Fruit fly (Drosophila melanogaster) whole organism, embryonic: ENCODE measurements around the gene Drsl5.

Source experiments
- Atf6 ChIP-seq: fragments of 200-800 bp; sonication (Bioruptor generic); IDR thresholded peaks from 2 replicates; pipeline ENCODE4 v1.3.6; 2022; ENCODE audit warnings: missing biosample characterization, missing genetic modification characterization
- CG10462 ChIP-seq: fragments of 200-800 bp; sonication (Bioruptor generic); optimal IDR thresholded peaks from 2 replicates; lab custom pipeline; 2016; ENCODE audit warnings: missing biosample characterization, missing genetic modification characterization
- CG11085 ChIP-seq: fragments of 200-800 bp; sonication (Bioruptor generic); IDR thresholded peaks from 2 replicates; pipeline ENCODE4 v1.3.6; 2022; ENCODE audit warnings: missing biosample characterization, missing genetic modification characterization
- CG12769 ChIP-seq: fragments of 200-800 bp; sonication (Bioruptor generic); optimal IDR thresholded peaks from 2 replicates; lab custom pipeline; 2019; ENCODE audit warnings: missing biosample characterization, mild to moderate bottlenecking, missing genetic modification characterization, moderate library complexity
- CG14014 ChIP-seq: fragments of 200-800 bp; sonication (Bioruptor generic); IDR thresholded peaks from 2 replicates; pipeline ENCODE4 v1.3.6; 2022; ENCODE audit warnings: missing biosample characterization, missing genetic modification characterization
- CG14667 ChIP-seq: fragments of 200-800 bp; sonication (Bioruptor generic); IDR thresholded peaks from 2 replicates; pipeline ENCODE4 v1.3.6; 2022; ENCODE audit warnings: missing biosample characterization, missing genetic modification characterization
- CG1647 ChIP-seq: fragments of 200-800 bp; sonication (Bioruptor generic); optimal IDR thresholded peaks from 3 replicates; lab custom pipeline; 2016; ENCODE audit warnings: missing biosample characterization, missing genetic modification characterization
- CG17359 ChIP-seq: fragments of 200-800 bp; sonication (Bioruptor generic); optimal IDR thresholded peaks from 3 replicates; lab custom pipeline; 2018; ENCODE audit warnings: missing biosample characterization, mild to moderate bottlenecking, missing genetic modification characterization, moderate library complexity
- CG17385 ChIP-seq: fragments of 200-800 bp; sonication (Bioruptor generic); optimal IDR thresholded peaks from 3 replicates; lab custom pipeline; 2018; ENCODE audit warnings: missing biosample characterization, mild to moderate bottlenecking, missing genetic modification characterization
- CG1832 ChIP-seq: fragments of 200-800 bp; sonication (Bioruptor generic); optimal IDR thresholded peaks from 2 replicates; lab custom pipeline; 2017; ENCODE audit warnings: missing biosample characterization, mild to moderate bottlenecking, missing genetic modification characterization, inconsistent platforms
- CG18599 ChIP-seq: fragments of 200-800 bp; sonication (Bioruptor generic); optimal IDR thresholded peaks from 3 replicates; lab custom pipeline; 2017; ENCODE audit warnings: missing biosample characterization, missing genetic modification characterization, mild to moderate bottlenecking, moderate library complexity, missing genetic modification reagents
- CG18619 ChIP-seq: fragments of 200-800 bp; sonication (Bioruptor generic); optimal IDR thresholded peaks from 3 replicates; lab custom pipeline; 2017; ENCODE audit warnings: missing biosample characterization, mild to moderate bottlenecking, missing genetic modification characterization
- CG30403 ChIP-seq: fragments of 200-800 bp; sonication (Bioruptor generic); optimal IDR thresholded peaks from 3 replicates; lab custom pipeline; 2016; ENCODE audit warnings: missing biosample characterization, missing genetic modification characterization
- CG34224 ChIP-seq: fragments of 200-800 bp; sonication (Bioruptor generic); IDR thresholded peaks from 3 replicates; pipeline ENCODE4 v1.3.6; 2022; ENCODE audit warnings: missing biosample characterization, missing genetic modification characterization; ENCODE audit not compliant: partially characterized antibody
- CG3995 ChIP-seq: fragments of 200-800 bp; sonication (Bioruptor generic); optimal IDR thresholded peaks from 3 replicates; lab custom pipeline; 2016; ENCODE audit warnings: missing biosample characterization, missing genetic modification characterization
- CG4282 ChIP-seq: fragments of 200-800 bp; sonication (Bioruptor generic); optimal IDR thresholded peaks from 2 replicates; lab custom pipeline; 2016; ENCODE audit warnings: missing biosample characterization, missing genetic modification characterization
- CG7839 ChIP-seq: fragments of 200-800 bp; sonication (Bioruptor generic); optimal IDR thresholded peaks from 3 replicates; lab custom pipeline; 2018; ENCODE audit warnings: missing biosample characterization, mild to moderate bottlenecking, missing genetic modification characterization, moderate library complexity
- D19A ChIP-seq: fragments of 200-800 bp; optimal IDR thresholded peaks from 3 replicates; lab custom pipeline; 2019; ENCODE audit warnings: missing biosample characterization, mild to moderate bottlenecking, missing genetic modification characterization, moderate library complexity
- Dp ChIP-seq: fragments of 200-800 bp; sonication (Bioruptor generic); optimal IDR thresholded peaks from 2 replicates; lab custom pipeline; 2018; ENCODE audit warnings: missing biosample characterization, mild to moderate bottlenecking, missing genetic modification characterization, moderate library complexity
- HHEX ChIP-seq: fragments of 200-800 bp; sonication (Bioruptor generic); optimal IDR thresholded peaks from 3 replicates; lab custom pipeline; 2017; ENCODE audit warnings: missing biosample characterization, mild to moderate bottlenecking, missing genetic modification characterization, missing genetic modification reagents
- HLHmδ ChIP-seq: fragments of 200-800 bp; sonication (Bioruptor generic); optimal IDR thresholded peaks from 2 replicates; lab custom pipeline; 2018; ENCODE audit warnings: missing biosample characterization, mild to moderate bottlenecking, missing genetic modification characterization, moderate library complexity
- Hr78 ChIP-seq, 2 experiments: fragments of 200-800 bp in 1 of 2; fragments of >200 bp in 1 of 2; sonication (Bioruptor generic) in 1 of 2; optimal IDR thresholded peaks; 2 replicates each; lab custom pipeline; 2017 to 2019; ENCODE audit warnings: missing biosample characterization in 2 of 2, missing genetic modification characterization in 2 of 2, mild to moderate bottlenecking in 1 of 2, moderate library complexity in 1 of 2
- Kr ChIP-seq: fragments of 200-800 bp; sonication (Bioruptor generic); optimal IDR thresholded peaks from 2 replicates; lab custom pipeline; 2017; ENCODE audit warnings: missing biosample characterization, mild to moderate bottlenecking, missing genetic modification characterization
- Meics ChIP-seq: fragments of 200-800 bp; sonication (Bioruptor generic); optimal IDR thresholded peaks from 2 replicates; lab custom pipeline; 2017; ENCODE audit warnings: missing biosample characterization, mild to moderate bottlenecking, missing genetic modification characterization
- NfI ChIP-seq: fragments of 200-800 bp; sonication (Bioruptor generic); optimal IDR thresholded peaks from 3 replicates; lab custom pipeline; 2018; ENCODE audit warnings: missing biosample characterization, mild to moderate bottlenecking, missing genetic modification characterization, moderate library complexity
- Opbp ChIP-seq: fragments of 200-800 bp; sonication (Bioruptor generic); IDR thresholded peaks from 3 replicates; pipeline ENCODE4 v1.3.6; 2022; ENCODE audit warnings: missing biosample characterization, missing genetic modification characterization; ENCODE audit not compliant: partially characterized antibody
- PHDP ChIP-seq: fragments of 200-800 bp; sonication (Bioruptor generic); optimal IDR thresholded peaks from 3 replicates; lab custom pipeline; 2018; ENCODE audit warnings: missing biosample characterization, mild to moderate bottlenecking, missing genetic modification characterization, moderate library complexity
- Sox100B ChIP-seq: fragments of 200-800 bp; sonication (Bioruptor generic); optimal IDR thresholded peaks from 3 replicates; lab custom pipeline; 2018; ENCODE audit warnings: missing biosample characterization, mild to moderate bottlenecking, missing genetic modification characterization
- Vsx1 ChIP-seq: fragments of 200-800 bp; sonication (Bioruptor generic); optimal IDR thresholded peaks from 2 replicates; lab custom pipeline; 2017; ENCODE audit warnings: missing biosample characterization, mild to moderate bottlenecking, missing genetic modification characterization, missing genetic modification reagents
- YL-1 ChIP-seq: fragments of 200-800 bp; sonication (Bioruptor generic); optimal IDR thresholded peaks from 3 replicates; lab custom pipeline; 2017; ENCODE audit warnings: missing biosample characterization, mild to moderate bottlenecking, missing genetic modification characterization
- chif ChIP-seq, 2 experiments: fragments of 200-800 bp; sonication (Bioruptor generic); optimal IDR thresholded peaks; 3 replicates each; lab custom pipeline; 2016; ENCODE audit warnings: missing biosample characterization in 2 of 2, missing genetic modification characterization in 2 of 2
- dpn ChIP-seq, 2 experiments: fragments of 200-800 bp; sonication (Bioruptor generic); optimal IDR thresholded peaks; 3 replicates each; lab custom pipeline; 2016; ENCODE audit warnings: missing biosample characterization in 2 of 2, missing genetic modification characterization in 2 of 2
- dysf ChIP-seq: fragments of 200-800 bp; sonication (Bioruptor generic); IDR thresholded peaks from 3 replicates; pipeline ENCODE4 v1.3.6; 2022; ENCODE audit warnings: missing biosample characterization, missing genetic modification characterization
- en ChIP-seq: fragments of 200-800 bp; sonication (Bioruptor generic); optimal IDR thresholded peaks from 2 replicates; lab custom pipeline; 2016; ENCODE audit warnings: missing biosample characterization, missing genetic modification characterization
- exex ChIP-seq: fragments of 200-800 bp; sonication (Bioruptor generic); optimal IDR thresholded peaks from 4 replicates; lab custom pipeline; 2018; ENCODE audit warnings: missing biosample characterization, mild to moderate bottlenecking, missing genetic modification characterization, moderate library complexity
- ken ChIP-seq: fragments of 200-800 bp; sonication (Bioruptor generic); IDR thresholded peaks from 3 replicates; pipeline ENCODE4 v1.3.6; 2022; ENCODE audit warnings: missing biosample characterization, missing genetic modification characterization
- luna ChIP-seq: fragments of 200-800 bp; sonication (Bioruptor generic); optimal IDR thresholded peaks from 2 replicates; lab custom pipeline; 2016; ENCODE audit warnings: missing biosample characterization, missing genetic modification characterization
- maf-S ChIP-seq: fragments of 200-800 bp; sonication (Bioruptor generic); optimal IDR thresholded peaks from 2 replicates; lab custom pipeline; 2016; ENCODE audit warnings: missing biosample characterization, missing genetic modification characterization
- odd ChIP-seq: fragments of 200-800 bp; sonication (Bioruptor generic); optimal IDR thresholded peaks from 2 replicates; lab custom pipeline; 2017; ENCODE audit warnings: missing biosample characterization, mild to moderate bottlenecking, missing genetic modification characterization
- onecut ChIP-seq: fragments of 200-800 bp; sonication (Bioruptor generic); IDR thresholded peaks from 2 replicates; pipeline ENCODE4 v1.3.6; 2022; ENCODE audit warnings: missing biosample characterization, missing genetic modification characterization
- p53 ChIP-seq: fragments of 200-800 bp; sonication (Bioruptor generic); optimal IDR thresholded peaks from 2 replicates; lab custom pipeline; 2016; ENCODE audit warnings: missing biosample characterization, missing genetic modification characterization
- scrt ChIP-seq: fragments of 200-800 bp; sonication (Bioruptor generic); optimal IDR thresholded peaks from 2 replicates; lab custom pipeline; 2018; ENCODE audit warnings: missing biosample characterization, mild to moderate bottlenecking, missing genetic modification characterization, moderate library complexity
- sens-2 ChIP-seq: fragments of 200-800 bp; sonication (Bioruptor generic); IDR thresholded peaks from 2 replicates; pipeline ENCODE4 v1.3.6; 2022; ENCODE audit warnings: missing biosample characterization, missing genetic modification characterization
- slbo ChIP-seq: fragments of 200-800 bp; sonication (Bioruptor generic); IDR thresholded peaks from 2 replicates; pipeline ENCODE4 v1.3.6; 2022; ENCODE audit warnings: missing biosample characterization, missing genetic modification characterization
- trem ChIP-seq: fragments of 200-800 bp; optimal IDR thresholded peaks from 3 replicates; lab custom pipeline; 2019; ENCODE audit warnings: missing biosample characterization, mild to moderate bottlenecking, missing genetic modification characterization, moderate library complexity
- tup ChIP-seq: fragments of 200-800 bp; sonication (Bioruptor generic); optimal IDR thresholded peaks from 2 replicates; lab custom pipeline; 2016; ENCODE audit warnings: missing biosample characterization, mild to moderate bottlenecking, missing genetic modification characterization, moderate library complexity
- wdn ChIP-seq: fragments of 200-800 bp; sonication (Bioruptor generic); IDR thresholded peaks from 2 replicates; pipeline ENCODE4 v1.3.6; 2022; ENCODE audit warnings: missing biosample characterization, missing genetic modification characterization

Drsl5 gene

DNA sequence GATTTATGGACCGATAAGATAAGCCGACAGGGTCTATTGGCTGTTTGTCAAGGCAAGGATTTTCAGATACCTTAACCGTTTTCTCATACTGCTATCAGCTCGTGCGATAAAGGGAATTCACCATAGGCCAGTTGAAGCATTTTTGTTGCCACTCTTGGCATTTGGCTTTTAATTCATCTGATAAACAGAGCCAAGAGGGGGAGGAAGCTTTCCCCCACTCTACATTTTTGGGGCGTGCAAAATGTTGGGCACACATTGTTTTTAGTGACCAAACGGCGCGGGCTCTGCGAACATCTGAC lies 33.2 kb downstream of the Drsl5 start (continued):
- TF ChIP-seq CG1832 (GFP tag; lab: Kevin White, UChicago) (no peak), Opbp (GFP tag; lab: Robert Waterston, UW) (no peak), CG34224 (GFP tag; lab: Robert Waterston, UW) (no peak), CG4282 (GFP tag; lab: Kevin White, UChicago) (no peak), CG11085 (no peak), CG3995 (GFP tag; lab: Kevin White, UChicago) (no peak), Atf6 (GFP tag; lab: Robert Waterston, UW) (no peak), YL-1 (GFP tag; lab: Kevin White, UChicago) (no peak), PHDP (tag; lab: Kevin White, UChicago) (no peak)

DNA sequence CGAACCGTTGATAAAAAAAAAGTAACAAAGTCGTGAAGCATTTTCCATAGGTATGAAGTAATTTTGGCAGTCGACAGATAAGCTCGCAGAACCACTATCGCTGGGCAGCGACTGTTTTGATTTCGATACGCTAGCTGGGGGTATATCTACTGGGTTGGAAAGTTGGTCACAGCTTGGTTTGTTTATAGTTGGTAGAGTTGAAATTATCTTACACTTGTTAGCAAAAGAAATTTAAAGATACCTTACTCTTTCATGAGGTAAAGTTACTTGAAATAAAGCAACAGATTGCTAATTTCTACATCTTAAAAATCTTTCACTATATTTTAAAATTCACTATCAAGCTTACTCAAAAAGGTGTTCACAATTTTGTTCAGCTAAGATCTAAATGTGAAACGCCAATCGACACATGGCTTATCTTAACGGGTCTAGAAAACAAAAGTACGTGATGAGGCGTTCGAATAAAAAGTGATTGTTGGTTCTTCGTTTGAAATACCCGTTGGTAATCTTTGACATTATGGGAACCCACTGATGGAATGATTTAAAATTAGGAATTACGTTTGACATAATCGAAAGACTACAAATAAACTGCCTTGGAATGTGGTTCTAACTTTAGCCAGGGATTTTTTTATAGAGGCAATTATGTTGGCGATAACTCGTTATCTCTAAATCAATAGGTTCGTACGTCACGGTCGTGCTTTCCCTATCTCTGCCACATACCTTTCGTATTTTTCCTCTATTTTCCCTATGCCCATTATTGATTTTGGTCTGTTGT lies 34.2 kb downstream of the Drsl5 start:
- TF ChIP-seq dysf (GFP tag; lab: Robert Waterston, UW): peak; percentile 34; the same call in 2 of the 3 replicates
- TF ChIP-seq Vsx1 (GFP tag; lab: Kevin White, UChicago): peak; percentile 62
- peak; percentile 10 for TF ChIP-seq Sox100B (GFP tag; lab: Kevin White, UChicago)
- no peak for TF ChIP-seq scrt (GFP tag; lab: Kevin White, UChicago)
- peak; percentile 15 for TF ChIP-seq CG30403 (GFP tag; lab: Kevin White, UChicago)
- TF ChIP-seq sens-2: peak; percentile 50; the same call in 1 of the 2 replicates
- peak; percentile 40 for TF ChIP-seq Meics
- 0 out of 2 replicates have a peak, but pooled peaks have one; percentile 14 for TF ChIP-seq CG14014 (GFP tag; lab: Robert Waterston, UW)
- TF ChIP-seq ken (GFP tag; lab: Robert Waterston, UW): 0 out of 3 replicates have a peak, but pooled peaks have one; percentile 38
- no peak for TF ChIP-seq p53
- TF ChIP-seq onecut (GFP tag; lab: Robert Waterston, UW): peak; percentile 27; the same call in 1 of the 2 replicates
- 0 out of 2 replicates have a peak, but pooled peaks have one; percentile 26 for TF ChIP-seq slbo (GFP tag; lab: Robert Waterston, UW)
- no peak for TF ChIP-seq Dp (GFP tag; lab: Kevin White, UChicago)
- TF ChIP-seq maf-S (GFP tag; lab: Kevin White, UChicago): no peak
- TF ChIP-seq CG1647 (GFP tag; lab: Kevin White, UChicago): no peak
- no peak for TF ChIP-seq chif (GFP tag; optimal IDR thresholded peaks at IDR 0.05; lab: Kevin White, UChicago)
- TF ChIP-seq NfI: peak; percentile 6
- peak; percentile 10 for TF ChIP-seq CG12769 (tag; lab: Kevin White, UChicago)
- TF ChIP-seq CG18599 (GFP tag; lab: Kevin White, UChicago): peak; percentile 43
- TF ChIP-seq luna (GFP tag; lab: Kevin White, UChicago): no peak
- no peak for TF ChIP-seq dpn (GFP tag; optimal IDR thresholded peaks at IDR 0.05; lab: Kevin White, UChicago)
- no peak for TF ChIP-seq Kr (GFP tag; lab: Kevin White, UChicago)
- TF ChIP-seq CG7839: no peak
- no peak for TF ChIP-seq CG14667
- 0 out of 2 replicates have a peak, but pooled peaks have one; percentile 9 for TF ChIP-seq wdn (GFP tag; lab: Robert Waterston, UW)
- no peak for TF ChIP-seq CG18619
- TF ChIP-seq CG10462 (GFP tag; lab: Kevin White, UChicago): no peak
- TF ChIP-seq HLHmδ (GFP tag; lab: Kevin White, UChicago): no peak
- peak; percentile 31 for TF ChIP-seq HHEX (GFP tag; lab: Kevin White, UChicago)
- peak; percentile 3 for TF ChIP-seq odd (GFP tag; lab: Kevin White, UChicago)
- no peak for TF ChIP-seq tup (GFP tag; lab: Kevin White, UChicago)
- TF ChIP-seq CG17385 (GFP tag; lab: Kevin White, UChicago): peak; percentile 22
- peak; percentile 31 for TF ChIP-seq CG17359 (tag; lab: Kevin White, UChicago)
- TF ChIP-seq Hr78 (GFP tag; optimal IDR thresholded peaks at IDR 0.05; lab: Kevin White, UChicago): peak in 1 of 2 experiments; percentile 21
- no peak for TF ChIP-seq en (GFP tag; lab: Kevin White, UChicago)
- TF ChIP-seq trem (tag; lab: Kevin White, UChicago): no peak
- peak; percentile 91 for TF ChIP-seq exex (tag; lab: Kevin White, UChicago)
- peak; percentile 71 for TF ChIP-seq D19A (tag; lab: Kevin White, UChicago)
